Worm (Caenorhabditis elegans) whole organism, midembryonic: ENCODE data around the gene F54F7.9.

Experiments
- T22C8.4 ChIP-seq: fragments of 200-800 bp; sonication (Bioruptor generic); IDR thresholded peaks from 2 replicates; pipeline ENCODE4 v1.3.6; 2022; ENCODE audit warnings: missing genetic modification characterization, missing compliant biosample characterization
- cog-1 ChIP-seq: sonication (generic microtip); optimal IDR thresholded peaks from 2 replicates; lab custom pipeline; 2016; ENCODE audit warnings: missing genetic modification characterization, missing compliant biosample characterization
- flt-1 ChIP-seq: fragments of 200-800 bp; sonication (Bioruptor generic); IDR thresholded peaks from 2 replicates; pipeline ENCODE4 v1.3.6; 2022; ENCODE audit warnings: missing genetic modification characterization, missing compliant biosample characterization
- klf-2 ChIP-seq: fragments of 200-800 bp; sonication (Bioruptor generic); conservative IDR thresholded peaks from 2 replicates; pipeline ENCODE4 v1.3.6; 2022; ENCODE audit warnings: missing genetic modification reagents, missing genetic modification characterization, missing compliant biosample characterization
- med-1 ChIP-seq: sonication (generic microtip); optimal IDR thresholded peaks from 2 replicates; lab custom pipeline; 2017; ENCODE audit warnings: missing genetic modification characterization, mild to moderate bottlenecking, missing compliant biosample characterization, antibody characterized with exemption, missing genetic modification reagents; ENCODE audit not compliant: insufficient read depth
- ztf-29 ChIP-seq: fragments of 200-800 bp; sonication (Bioruptor generic); IDR thresholded peaks from 2 replicates; pipeline ENCODE4 v1.3.6; 2022; ENCODE audit warnings: missing genetic modification reagents, missing genetic modification characterization, missing compliant biosample characterization

DNA sequence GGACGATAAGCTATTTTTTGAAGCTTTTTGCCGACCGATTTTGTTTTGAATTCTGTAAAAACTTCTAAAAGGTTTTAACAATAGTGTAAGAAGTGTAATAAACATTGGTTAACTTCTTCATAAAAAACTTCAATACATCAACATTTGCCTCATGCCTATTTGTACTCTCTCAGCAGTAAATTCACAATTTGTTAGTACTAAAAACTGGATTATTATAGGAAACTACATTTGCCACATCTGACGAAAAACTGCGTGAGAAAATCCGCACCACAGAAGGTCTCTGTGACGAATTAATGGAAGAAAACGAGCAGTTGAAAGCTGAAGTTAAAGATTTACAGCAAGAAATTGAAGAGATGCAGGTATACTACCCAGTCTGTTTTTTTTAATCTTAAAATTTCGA, 21.0 kb downstream of the F54F7.9 start:
- TF ChIP-seq T22C8.4 (GFP tag; lab: Robert Waterston, UW), result no peak
- no peak for TF ChIP-seq flt-1 (GFP tag; lab: Robert Waterston, UW)
- TF ChIP-seq med-1 (GFP tag; lab: Kevin White, UChicago), result no peak
- no peak for TF ChIP-seq klf-2 (GFP tag; lab: Robert Waterston, UW)
- no peak for TF ChIP-seq cog-1
- TF ChIP-seq ztf-29 (GFP tag; lab: Robert Waterston, UW), result no peak
